Worm (Caenorhabditis elegans) whole organism, late embryonic: ENCODE data around the gene K05F1.6.

Experiments used
- C08G9.2 ChIP-seq: sonication (generic microtip); optimal IDR thresholded peaks from 2 replicates; lab custom pipeline; 2016; ENCODE audit warnings: mild to moderate bottlenecking, missing genetic modification characterization, moderate library complexity, missing compliant biosample characterization
- F13H6.1 ChIP-seq: sonication (generic microtip); optimal IDR thresholded peaks from 2 replicates; lab custom pipeline; 2016; ENCODE audit warnings: missing genetic modification characterization, missing compliant biosample characterization
- K09A11.1 ChIP-seq: sonication (generic microtip); optimal IDR thresholded peaks from 2 replicates; lab custom pipeline; 2017; ENCODE audit warnings: antibody characterized with exemption, mild to moderate bottlenecking, missing genetic modification characterization, missing compliant biosample characterization; ENCODE audit not compliant: insufficient read depth
- T23F11.4 ChIP-seq: fragments of 200-800 bp; sonication (Bioruptor generic); optimal IDR thresholded peaks from 2 replicates; lab custom pipeline; 2018; ENCODE audit warnings: mild to moderate bottlenecking, missing genetic modification characterization, missing compliant biosample characterization
- ama-1 ChIP-seq: fragments of 150-350 bp; optimal IDR thresholded peaks from 2 replicates; lab custom pipeline; 2014
- ceh-14 ChIP-seq: sonication (generic microtip); optimal IDR thresholded peaks from 2 replicates; lab custom pipeline; 2016; ENCODE audit warnings: missing genotype, missing genetic modification characterization, missing compliant biosample characterization
- ceh-18 ChIP-seq: sonication (generic microtip); optimal IDR thresholded peaks from 2 replicates; lab custom pipeline; 2016; ENCODE audit warnings: missing genetic modification characterization, missing compliant biosample characterization
- ceh-19 ChIP-seq: fragments of 200-800 bp; sonication (Bioruptor generic); optimal IDR thresholded peaks from 2 replicates; lab custom pipeline; 2018; ENCODE audit warnings: mild to moderate bottlenecking, missing genetic modification characterization, missing compliant biosample characterization
- ceh-31 ChIP-seq: sonication (generic microtip); optimal IDR thresholded peaks from 2 replicates; lab custom pipeline; 2016; ENCODE audit warnings: missing genetic modification characterization, missing compliant biosample characterization
- ceh-34 ChIP-seq: sonication (generic microtip); optimal IDR thresholded peaks from 2 replicates; lab custom pipeline; 2016; ENCODE audit warnings: mild to moderate bottlenecking, missing genetic modification characterization, missing compliant biosample characterization
- ceh-48 ChIP-seq: sonication (generic microtip); optimal IDR thresholded peaks from 2 replicates; lab custom pipeline; 2016; ENCODE audit warnings: missing genetic modification characterization, inconsistent platforms, missing compliant biosample characterization
- ceh-6 ChIP-seq: fragments of 200-800 bp; sonication (Bioruptor generic); optimal IDR thresholded peaks from 2 replicates; lab custom pipeline; 2018; ENCODE audit warnings: mild to moderate bottlenecking, missing genetic modification characterization, missing compliant biosample characterization
- ceh-9 ChIP-seq: sonication (generic microtip); optimal IDR thresholded peaks from 2 replicates; lab custom pipeline; 2016; ENCODE audit warnings: mild to moderate bottlenecking, missing genetic modification characterization, inconsistent platforms, missing compliant biosample characterization
- dmd-4 ChIP-seq: sonication (generic microtip); optimal IDR thresholded peaks from 2 replicates; lab custom pipeline; 2016; ENCODE audit warnings: borderline replicate concordance, missing genetic modification characterization, missing compliant biosample characterization
- eyg-1 ChIP-seq: sonication (generic microtip); optimal IDR thresholded peaks from 2 replicates; lab custom pipeline; 2016; ENCODE audit warnings: missing genotype, missing genetic modification characterization, missing compliant biosample characterization
- fkh-10 ChIP-seq: fragments of 150-350 bp; optimal IDR thresholded peaks from 2 replicates; lab custom pipeline; 2014; ENCODE audit warnings: missing biosample characterization, missing genetic modification reagents, missing genetic modification characterization
- hlh-30 ChIP-seq: sonication (generic microtip); optimal IDR thresholded peaks from 2 replicates; lab custom pipeline; 2017; ENCODE audit warnings: antibody characterized with exemption, missing genetic modification characterization, missing compliant biosample characterization; ENCODE audit not compliant: insufficient read depth
- hlh-6 ChIP-seq: sonication (generic microtip); optimal IDR thresholded peaks from 2 replicates; lab custom pipeline; 2016; ENCODE audit warnings: missing genotype, missing genetic modification characterization, missing compliant biosample characterization
- hlh-8 ChIP-seq: sonication (generic microtip); optimal IDR thresholded peaks from 2 replicates; lab custom pipeline; 2016; ENCODE audit warnings: missing genotype, missing genetic modification characterization, missing compliant biosample characterization
- lim-6 ChIP-seq: sonication (generic microtip); optimal IDR thresholded peaks from 2 replicates; lab custom pipeline; 2016; ENCODE audit warnings: missing genetic modification characterization, missing compliant biosample characterization
- madf-2 ChIP-seq: sonication (generic microtip); optimal IDR thresholded peaks from 2 replicates; lab custom pipeline; 2017; ENCODE audit warnings: missing genetic modification characterization, missing compliant biosample characterization
- mec-3 ChIP-seq: sonication (generic microtip); optimal IDR thresholded peaks from 2 replicates; lab custom pipeline; 2016; ENCODE audit warnings: borderline replicate concordance, missing genetic modification characterization, missing compliant biosample characterization
- nfya-1 ChIP-seq: sonication (generic microtip); optimal IDR thresholded peaks from 2 replicates; lab custom pipeline; 2017; ENCODE audit warnings: missing genetic modification characterization, mild to moderate bottlenecking, missing compliant biosample characterization, antibody characterized with exemption, moderate library complexity
- nhr-11 ChIP-seq: fragments of 150-350 bp; optimal IDR thresholded peaks from 2 replicates; lab custom pipeline; 2014; ENCODE audit warnings: missing biosample characterization, missing genetic modification characterization
- npax-4 ChIP-seq: sonication (generic microtip); optimal IDR thresholded peaks from 2 replicates; lab custom pipeline; 2016; ENCODE audit warnings: missing genetic modification characterization, missing compliant biosample characterization
- pag-3 ChIP-seq: sonication (generic microtip); optimal IDR thresholded peaks from 2 replicates; lab custom pipeline; 2016; ENCODE audit warnings: missing compliant biosample characterization, missing genetic modification characterization, borderline replicate concordance
- pat-9 ChIP-seq: fragments of 200-800 bp; sonication (Bioruptor generic); optimal IDR thresholded peaks from 2 replicates; lab custom pipeline; 2018; ENCODE audit warnings: mild to moderate bottlenecking, missing genetic modification characterization, moderate library complexity, missing compliant biosample characterization
- pax-1 ChIP-seq: fragments of 150-350 bp; optimal IDR thresholded peaks from 2 replicates; lab custom pipeline; 2014; ENCODE audit warnings: missing biosample characterization, missing genetic modification characterization
- pha-2 ChIP-seq: sonication (generic microtip); optimal IDR thresholded peaks from 2 replicates; lab custom pipeline; 2017; ENCODE audit warnings: mild to moderate bottlenecking, missing genetic modification characterization, missing compliant biosample characterization
- pha-4 ChIP-seq: fragments of 150-350 bp; optimal IDR thresholded peaks from 2 replicates; lab custom pipeline; 2018; ENCODE audit warnings: missing biosample characterization, missing genetic modification reagents, missing genetic modification characterization
- pqm-1 ChIP-seq: sonication (generic microtip); optimal IDR thresholded peaks from 2 replicates; lab custom pipeline; 2016; ENCODE audit warnings: missing genetic modification characterization, missing compliant biosample characterization
- pros-1 ChIP-seq: fragments of 150-350 bp; optimal IDR thresholded peaks from 2 replicates; lab custom pipeline; 2014; ENCODE audit warnings: missing biosample characterization, missing genetic modification reagents, missing genetic modification characterization
- ref-2 ChIP-seq: sonication (generic microtip); optimal IDR thresholded peaks from 2 replicates; lab custom pipeline; 2016; ENCODE audit warnings: missing genetic modification characterization, missing compliant biosample characterization
- sdc-2 ChIP-seq: sonication (generic microtip); optimal IDR thresholded peaks from 2 replicates; lab custom pipeline; 2016; ENCODE audit warnings: missing genotype, missing genetic modification characterization, missing compliant biosample characterization
- ttx-3 ChIP-seq: sonication (generic microtip); optimal IDR thresholded peaks from 2 replicates; lab custom pipeline; 2016; ENCODE audit warnings: missing genetic modification reagents, missing genetic modification characterization, missing compliant biosample characterization
- unc-3 ChIP-seq, 2 experiments: fragments of 200-800 bp in 1 of 2; sonication (Bioruptor generic) in 1 of 2; sonication (generic microtip) in 1 of 2; conservative IDR thresholded peaks in 1 of 2; optimal IDR thresholded peaks in 1 of 2; 2 replicates each; pipeline versions ENCODE4 v1.3.6 to Lab custom; 2016 to 2022; ENCODE audit warnings: missing compliant biosample characterization in 2 of 2, missing genetic modification characterization in 2 of 2, missing genetic modification reagents in 1 of 2
- unc-42 ChIP-seq: sonication (generic microtip); optimal IDR thresholded peaks from 2 replicates; lab custom pipeline; 2016; ENCODE audit warnings: missing genotype, missing genetic modification characterization, missing compliant biosample characterization
- unc-55 ChIP-seq: sonication (generic microtip); optimal IDR thresholded peaks from 2 replicates; lab custom pipeline; 2017; ENCODE audit warnings: missing biosample characterization, missing genetic modification reagents, missing genetic modification characterization
- unc-86 ChIP-seq: sonication (generic microtip); optimal IDR thresholded peaks from 2 replicates; lab custom pipeline; 2016; ENCODE audit warnings: missing genetic modification characterization, missing compliant biosample characterization

The K05F1.6 gene

ce11 chrII:5785504-5785903 is 3.2 kb downstream of the K05F1.6 start:
- TF ChIP-seq pax-1 (tag; lab: Kevin White, UChicago): no peak
- no peak for TF ChIP-seq F13H6.1 (tag; lab: Kevin White, UChicago)
- TF ChIP-seq pat-9 (tag; lab: Kevin White, UChicago): no peak
- TF ChIP-seq pha-2 (tag; lab: Kevin White, UChicago): no peak
- TF ChIP-seq pag-3: no peak
- TF ChIP-seq nfya-1 (tag; lab: Kevin White, UChicago): no peak
- TF ChIP-seq npax-4: no peak
- no peak for TF ChIP-seq lim-6 (tag; lab: Kevin White, UChicago)
- no peak for TF ChIP-seq pha-4 (tag; lab: Kevin White, UChicago)
- TF ChIP-seq unc-86 (tag; lab: Kevin White, UChicago): no peak
- TF ChIP-seq hlh-30 (tag; lab: Kevin White, UChicago): no peak
- no peak for TF ChIP-seq fkh-10
- TF ChIP-seq C08G9.2: no peak
- no peak for TF ChIP-seq ceh-34 (tag; lab: Kevin White, UChicago)
- no peak for TF ChIP-seq madf-2 (tag; lab: Kevin White, UChicago)
- no peak for TF ChIP-seq ama-1
- no peak for TF ChIP-seq T23F11.4 (GFP tag; lab: Kevin White, UChicago)
- TF ChIP-seq ceh-6 (GFP tag; lab: Kevin White, UChicago): no peak
- TF ChIP-seq ref-2 (tag; lab: Kevin White, UChicago): no peak
- no peak for TF ChIP-seq pros-1 (tag; lab: Kevin White, UChicago)
- TF ChIP-seq, all 69 proteins: peak for 0

ce11 chrII:5788815-5789214 is 6.5 kb downstream of the K05F1.6 start, which contains the start of gene K05F1.13:
Gene K05F1.13 (plus strand): TSS chrII:5789115.
- no peak for TF ChIP-seq hlh-8 (tag; lab: Kevin White, UChicago)
- no peak for TF ChIP-seq pag-3
- TF ChIP-seq ama-1: no peak
- no peak for TF ChIP-seq dmd-4 (tag; lab: Kevin White, UChicago)
- TF ChIP-seq ceh-18: no peak
- no peak for TF ChIP-seq ttx-3
- no peak for TF ChIP-seq pha-2 (tag; lab: Kevin White, UChicago)
- no peak for TF ChIP-seq pqm-1

- peak; percentile 35 for TF ChIP-seq unc-55 (GFP tag; lab: Kevin White, UChicago)
- no peak for TF ChIP-seq ttx-3
Observed at ce11 chrII:5790313-5790773, 8.0 kb downstream of the K05F1.6 start, which contains the start of gene lect-2. Gene lect-2 (plus strand): TSS chrII:5790723.

ce11 chrII:5792490-5792889 is 10.2 kb downstream of the K05F1.6 start, which contains the start of gene K05F1.14:
Gene K05F1.14 (minus strand): TSS chrII:5792590.
- TF ChIP-seq K09A11.1 (tag; lab: Kevin White, UChicago) (no peak), nhr-11 (tag; lab: Kevin White, UChicago) (no peak), lim-6 (tag; lab: Kevin White, UChicago) (no peak), ceh-9 (tag; lab: Kevin White, UChicago) (no peak), sdc-2 (no peak), mec-3 (tag; lab: Kevin White, UChicago) (no peak), F13H6.1 (tag; lab: Kevin White, UChicago) (no peak), ceh-48 (no peak), nfya-1 (tag; lab: Kevin White, UChicago) (no peak), ceh-19 (GFP tag; lab: Kevin White, UChicago) (no peak), hlh-6 (no peak), unc-3 (GFP tag; conservative IDR thresholded peaks at IDR 0.05; lab: Robert Waterston, UW) (no peak), unc-3 (tag; optimal IDR thresholded peaks at IDR 0.05; lab: Kevin White, UChicago) (no peak), unc-42 (tag; lab: Kevin White, UChicago) (no peak), pha-4 (tag; lab: Kevin White, UChicago) (no peak), ceh-34 (tag; lab: Kevin White, UChicago) (no peak), pag-3 (no peak), eyg-1 (no peak), ceh-31 (no peak), ceh-14 (tag; lab: Kevin White, UChicago) (no peak)
